Worm (Caenorhabditis elegans) whole organism, midembryonic: ENCODE measurements around the gene srh-133.
"Not testable (repeated sequence)": the region's sequence is repeated elsewhere in the genome, so short reads cannot be mapped to it uniquely, and the experiment has no call there.

Source experiments
- T22C8.4 ChIP-seq: fragments of 200-800 bp; sonication (Bioruptor generic); IDR thresholded peaks from 2 replicates; pipeline ENCODE4 v1.3.6; 2022; ENCODE audit warnings: missing genetic modification characterization, missing compliant biosample characterization
- cog-1 ChIP-seq: sonication (generic microtip); optimal IDR thresholded peaks from 2 replicates; lab custom pipeline; 2016; ENCODE audit warnings: missing genetic modification characterization, missing compliant biosample characterization
- flt-1 ChIP-seq: fragments of 200-800 bp; sonication (Bioruptor generic); IDR thresholded peaks from 2 replicates; pipeline ENCODE4 v1.3.6; 2022; ENCODE audit warnings: missing genetic modification characterization, missing compliant biosample characterization
- klf-2 ChIP-seq: fragments of 200-800 bp; sonication (Bioruptor generic); conservative IDR thresholded peaks from 2 replicates; pipeline ENCODE4 v1.3.6; 2022; ENCODE audit warnings: missing genetic modification reagents, missing genetic modification characterization, missing compliant biosample characterization
- med-1 ChIP-seq: sonication (generic microtip); optimal IDR thresholded peaks from 2 replicates; lab custom pipeline; 2017; ENCODE audit warnings: missing genetic modification characterization, mild to moderate bottlenecking, missing compliant biosample characterization, antibody characterized with exemption, missing genetic modification reagents; ENCODE audit not compliant: insufficient read depth
- ref-1 ChIP-seq: fragments of 200-800 bp; sonication (Bioruptor generic); conservative IDR thresholded peaks from 2 replicates; pipeline ENCODE4 v1.3.6; 2022; ENCODE audit warnings: missing genetic modification reagents, missing genetic modification characterization, missing compliant biosample characterization
- tab-1 ChIP-seq: fragments of 200-800 bp; sonication (Bioruptor generic); IDR thresholded peaks from 2 replicates; pipeline ENCODE4 v1.3.6; 2022; ENCODE audit warnings: missing genetic modification characterization, missing compliant biosample characterization
- ztf-23 ChIP-seq: fragments of 200-800 bp; sonication (Bioruptor generic); IDR thresholded peaks from 2 replicates; pipeline ENCODE4 v1.3.6; 2022; ENCODE audit warnings: missing genetic modification reagents, missing genetic modification characterization, missing compliant biosample characterization
- ztf-29 ChIP-seq: fragments of 200-800 bp; sonication (Bioruptor generic); IDR thresholded peaks from 2 replicates; pipeline ENCODE4 v1.3.6; 2022; ENCODE audit warnings: missing genetic modification reagents, missing genetic modification characterization, missing compliant biosample characterization

The srh-133 gene

DNA sequence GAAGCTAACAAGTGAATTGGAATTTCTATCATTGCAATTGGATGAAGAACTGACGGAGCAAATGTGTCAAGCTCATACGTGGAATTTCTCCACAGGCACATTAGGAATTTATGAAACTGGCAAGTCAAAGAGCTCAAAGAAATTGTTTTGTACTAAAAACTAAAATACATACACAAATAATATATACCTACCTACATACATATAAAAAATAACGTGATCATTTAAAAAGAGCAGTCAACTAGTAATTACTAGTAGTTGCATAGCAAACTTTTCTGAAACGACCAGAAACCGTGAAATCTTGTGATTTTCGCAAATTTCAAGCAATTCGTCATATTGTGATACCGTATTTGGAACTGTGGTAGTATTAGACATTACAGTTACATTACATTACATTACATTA is at the start of gene srh-133:
Gene srh-133 (minus strand): TSS at position 101 of the 400 bp plus-strand sequence.
- TF ChIP-seq klf-2 (GFP tag; lab: Robert Waterston, UW) (no peak), cog-1 (tag; lab: Kevin White, UChicago) (no peak), ref-1 (GFP tag; lab: Robert Waterston, UW) (no peak)

ce11 chrV:18055297-18056019 is 41.4 kb upstream of the srh-133 start, which contains the start of the genes Y59A8B.25 and ebp-3:
Gene Y59A8B.25, minus strand, starts transcription at chrV:18055397.
Gene ebp-3, plus strand, starts transcription at chrV:18055969.
- TF ChIP-seq klf-2, T22C8.4, ztf-23 (GFP tag; lab: Robert Waterston, UW): not testable (repeated sequence)

- TF ChIP-seq klf-2 (GFP tag; lab: Robert Waterston, UW) (no peak), med-1 (GFP tag; lab: Kevin White, UChicago) (no peak), flt-1 (GFP tag; lab: Robert Waterston, UW) (no peak), T22C8.4 (GFP tag; lab: Robert Waterston, UW) (no peak), tab-1 (no peak), cog-1 (tag; lab: Kevin White, UChicago) (no peak), ztf-23 (GFP tag; lab: Robert Waterston, UW) (no peak), ref-1 (GFP tag; lab: Robert Waterston, UW) (no peak), ztf-29 (GFP tag; lab: Robert Waterston, UW) (no peak)
These were observed 29.3 kb upstream of the srh-133 start, which contains the start of gene ebp-1 for ce11 chrV:18043271-18043670. Gene ebp-1, plus strand, starts transcription at chrV:18043571.

- no peak for TF ChIP-seq tab-1
- no peak for TF ChIP-seq ztf-23 (GFP tag; lab: Robert Waterston, UW)
- no peak for TF ChIP-seq flt-1 (GFP tag; lab: Robert Waterston, UW)
- no peak for TF ChIP-seq med-1 (GFP tag; lab: Kevin White, UChicago)
- no peak for TF ChIP-seq ref-1 (GFP tag; lab: Robert Waterston, UW)
- no peak for TF ChIP-seq T22C8.4 (GFP tag; lab: Robert Waterston, UW)
- TF ChIP-seq klf-2 (GFP tag; lab: Robert Waterston, UW) = no peak
- no peak for TF ChIP-seq cog-1 (tag; lab: Kevin White, UChicago)
- TF ChIP-seq ztf-29 (GFP tag; lab: Robert Waterston, UW) = no peak
These were observed 8.2 kb upstream of the srh-133 start, which contains the start of gene prp-6 for ce11 chrV:18022179-18022578. Gene prp-6, plus strand, starts transcription at chrV:18022479.

ce11 chrV:18021464-18021863 is 7.4 kb upstream of the srh-133 start:
- TF ChIP-seq cog-1 (tag; lab: Kevin White, UChicago) (no peak), flt-1 (GFP tag; lab: Robert Waterston, UW) (no peak), tab-1 (no peak), ztf-23 (GFP tag; lab: Robert Waterston, UW) (no peak), ztf-29 (GFP tag; lab: Robert Waterston, UW) (no peak), klf-2 (GFP tag; lab: Robert Waterston, UW) (no peak), med-1 (GFP tag; lab: Kevin White, UChicago) (no peak), T22C8.4 (GFP tag; lab: Robert Waterston, UW) (no peak), ref-1 (GFP tag; lab: Robert Waterston, UW) (no peak)

DNA sequence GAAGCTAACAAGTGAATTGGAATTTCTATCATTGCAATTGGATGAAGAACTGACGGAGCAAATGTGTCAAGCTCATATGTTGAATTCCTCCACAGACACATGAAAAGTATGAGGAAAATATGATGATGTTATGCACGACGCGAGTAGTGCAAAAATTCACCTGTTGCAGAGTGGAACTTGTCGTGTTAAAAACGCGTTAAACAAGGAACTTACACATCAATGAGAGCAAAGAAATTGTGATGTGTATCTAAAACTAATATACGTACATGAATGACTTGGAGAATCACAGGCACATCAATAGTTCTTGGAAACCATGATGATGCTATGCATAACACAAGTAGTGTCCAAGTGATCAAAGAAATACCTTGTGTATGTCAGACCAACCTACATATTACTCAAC is 3.2 kb upstream of the srh-133 start, which contains the start of gene srh-134:
Gene srh-134 (minus strand): TSS at position 101 of the 400 bp plus-strand sequence.
- TF ChIP-seq ztf-23 (GFP tag; lab: Robert Waterston, UW) (no peak), ztf-29 (GFP tag; lab: Robert Waterston, UW) (no peak), med-1 (GFP tag; lab: Kevin White, UChicago) (no peak), klf-2 (GFP tag; lab: Robert Waterston, UW) (no peak), cog-1 (tag; lab: Kevin White, UChicago) (no peak), tab-1 (no peak), flt-1 (GFP tag; lab: Robert Waterston, UW) (no peak), T22C8.4 (GFP tag; lab: Robert Waterston, UW) (no peak), ref-1 (GFP tag; lab: Robert Waterston, UW) (no peak)

DNA sequence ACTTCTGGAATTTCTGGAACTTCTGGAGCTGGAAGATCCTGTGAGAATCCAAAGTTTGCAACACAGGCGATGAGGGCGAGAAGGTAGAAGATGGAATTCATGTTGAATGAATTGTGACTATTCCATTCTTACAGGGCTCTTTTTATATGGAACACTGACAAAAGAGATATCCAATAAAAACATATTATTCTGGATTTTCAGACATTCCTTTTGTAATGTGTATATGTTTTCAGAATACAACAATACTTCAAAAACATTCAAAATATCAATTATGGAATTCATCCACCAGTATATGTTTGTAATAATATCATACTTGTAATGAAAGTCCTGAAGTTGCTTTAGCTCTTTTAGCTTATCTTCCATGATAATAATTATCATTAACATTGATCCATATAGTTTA is 3.3 kb downstream of the srh-133 start, which contains the start of gene Y59A8B.26:
Gene Y59A8B.26 (minus strand): TSS at position 101 of the 400 bp plus-strand sequence.
- TF ChIP-seq T22C8.4, ztf-23, flt-1 (GFP tag; lab: Robert Waterston, UW): not testable (repeated sequence)

ce11 chrV:18008680-18009079 is 5.3 kb downstream of the srh-133 start:
- no peak for TF ChIP-seq ztf-29 (GFP tag; lab: Robert Waterston, UW)
- no peak for TF ChIP-seq med-1 (GFP tag; lab: Kevin White, UChicago)
- no peak for TF ChIP-seq ztf-23 (GFP tag; lab: Robert Waterston, UW)
- TF ChIP-seq flt-1 (GFP tag; lab: Robert Waterston, UW) = no peak
- no peak for TF ChIP-seq klf-2 (GFP tag; lab: Robert Waterston, UW)
- no peak for TF ChIP-seq T22C8.4 (GFP tag; lab: Robert Waterston, UW)
- no peak for TF ChIP-seq ref-1 (GFP tag; lab: Robert Waterston, UW)
- no peak for TF ChIP-seq cog-1 (tag; lab: Kevin White, UChicago)
- TF ChIP-seq tab-1 = no peak

DNA sequence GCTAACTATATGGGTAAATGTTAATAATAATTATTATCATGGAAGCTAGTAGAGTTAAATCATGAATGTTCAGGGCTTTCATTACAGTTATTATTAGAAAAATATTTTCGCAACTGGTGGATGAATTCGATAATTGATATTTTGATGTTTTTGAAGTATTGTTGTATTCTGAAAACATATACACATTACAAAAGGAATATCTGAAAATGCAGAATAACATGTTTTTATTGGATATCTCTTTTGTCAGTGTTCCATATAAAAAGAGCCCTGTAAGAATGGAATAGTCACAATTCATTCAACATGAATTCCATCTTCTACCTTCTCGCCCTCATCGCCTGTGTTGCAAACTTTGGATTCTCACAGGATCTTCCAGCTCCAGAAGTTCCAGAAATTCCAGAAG is 7.1 kb downstream of the srh-133 start, which contains the start of gene Y59A8B.19:
Gene Y59A8B.19 (plus strand): TSS at position 301 of the 400 bp plus-strand sequence.
- not testable (repeated sequence) for TF ChIP-seq cog-1 (tag; lab: Kevin White, UChicago); ref-1 (GFP tag; lab: Robert Waterston, UW); tab-1
